Fruit fly (Drosophila melanogaster) whole organism: ENCODE measurements around the gene CG16890.

Source experiments
- CG8478 ChIP-seq: fragments of >200 bp; optimal IDR thresholded peaks from 2 replicates; lab custom pipeline; 2018; ENCODE audit warnings: inconsistent platforms
- Dll ChIP-seq: fragments of >200 bp; optimal IDR thresholded peaks from 2 replicates; lab custom pipeline; 2017
- EcR ChIP-seq, 2 experiments: fragments of >200 bp; optimal IDR thresholded peaks; 2 replicates each; lab custom pipeline; 2017; ENCODE audit warnings: missing biosample characterization in 2 of 2, missing genetic modification characterization in 2 of 2, missing genetic modification reagents in 2 of 2
- pan ChIP-seq: fragments of >200 bp; optimal IDR thresholded peaks from 2 replicates; lab custom pipeline; 2017
- psq ChIP-seq: fragments of >200 bp; optimal IDR thresholded peaks from 2 replicates; lab custom pipeline; 2017
- usp ChIP-seq: fragments of >200 bp; optimal IDR thresholded peaks from 2 replicates; lab custom pipeline; 2017; ENCODE audit warnings: missing biosample characterization, missing genetic modification characterization, mixed read lengths

CG16890 gene

DNA sequence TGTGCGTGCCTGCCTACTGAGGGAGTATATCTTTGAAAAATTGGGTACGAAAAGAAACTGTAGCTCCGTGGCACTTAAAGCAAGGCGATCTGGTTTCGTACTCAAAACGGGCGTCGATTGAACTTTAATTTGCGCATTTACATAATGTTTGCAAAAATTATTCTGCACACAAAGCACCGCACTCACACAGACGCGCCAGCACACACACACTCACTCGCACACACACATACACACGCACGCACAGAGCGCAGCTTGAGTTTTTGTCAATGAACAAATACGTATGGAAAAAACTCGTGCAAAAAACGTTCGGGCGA is 4.4 kb downstream of the CG16890 start:
- TF ChIP-seq psq (lab: Kevin White, UChicago) (no peak), CG8478 (lab: Kevin White, UChicago) (no peak), Dll (lab: Kevin White, UChicago) (no peak), usp (no peak), EcR (GFP tag; optimal IDR thresholded peaks at IDR 0.05; lab: Kevin White, UChicago) (no peak), pan (lab: Kevin White, UChicago) (no peak)

dm6 chr2L:13779162-13779561 is 5.0 kb downstream of the CG16890 start:
- TF ChIP-seq usp = no peak

- TF ChIP-seq Dll (lab: Kevin White, UChicago) (no peak), CG8478 (lab: Kevin White, UChicago) (no peak), EcR (GFP tag; optimal IDR thresholded peaks at IDR 0.05; lab: Kevin White, UChicago) (no peak), psq (lab: Kevin White, UChicago) (no peak), usp (no peak), pan (lab: Kevin White, UChicago) (no peak)
These were observed 5.5 kb downstream of the CG16890 start for dm6 chr2L:13778648-13779047.

DNA sequence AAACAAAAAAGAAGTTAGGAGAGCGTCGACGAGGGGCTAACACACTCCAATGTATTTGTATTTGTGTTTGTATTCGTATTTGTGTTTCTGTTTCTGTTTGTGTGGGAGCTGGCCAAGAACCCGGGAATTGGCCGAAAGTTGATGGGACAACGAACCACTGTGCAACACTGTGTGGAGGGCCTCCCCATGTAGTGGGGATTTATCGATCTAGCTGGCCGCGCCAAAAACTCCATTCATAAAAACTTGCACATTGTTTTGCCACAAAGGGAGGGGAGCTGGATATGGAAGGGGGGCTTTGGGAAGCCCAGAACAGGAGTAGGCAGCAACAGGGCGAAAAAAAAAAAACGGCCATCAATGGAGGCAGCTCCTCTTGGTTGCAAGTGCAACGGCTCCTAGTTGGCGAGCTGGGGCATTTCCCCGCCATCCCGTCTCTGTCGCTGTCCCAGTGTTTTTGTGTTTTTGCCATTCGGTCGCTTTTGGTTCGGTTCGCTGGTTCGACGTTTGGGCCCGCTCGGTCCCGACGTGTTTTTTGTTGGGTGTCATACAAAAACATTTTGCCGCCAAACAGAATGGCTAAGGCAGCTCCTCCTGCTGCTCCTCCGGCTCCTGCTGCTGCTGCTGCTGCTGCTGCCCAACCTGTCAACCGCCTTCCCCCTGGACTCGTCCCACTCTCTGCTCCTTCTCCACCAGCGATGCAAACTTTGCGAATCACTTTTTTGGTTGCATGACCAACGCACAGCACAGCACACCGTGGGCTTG is 7.0 kb downstream of the CG16890 start:
- no peak for TF ChIP-seq Dll (lab: Kevin White, UChicago)
- TF ChIP-seq psq (lab: Kevin White, UChicago) = no peak
- TF ChIP-seq pan (lab: Kevin White, UChicago) = no peak
- no peak for TF ChIP-seq CG8478 (lab: Kevin White, UChicago)
- TF ChIP-seq usp = no peak
- no peak for TF ChIP-seq EcR (GFP tag; optimal IDR thresholded peaks at IDR 0.05; lab: Kevin White, UChicago)

DNA sequence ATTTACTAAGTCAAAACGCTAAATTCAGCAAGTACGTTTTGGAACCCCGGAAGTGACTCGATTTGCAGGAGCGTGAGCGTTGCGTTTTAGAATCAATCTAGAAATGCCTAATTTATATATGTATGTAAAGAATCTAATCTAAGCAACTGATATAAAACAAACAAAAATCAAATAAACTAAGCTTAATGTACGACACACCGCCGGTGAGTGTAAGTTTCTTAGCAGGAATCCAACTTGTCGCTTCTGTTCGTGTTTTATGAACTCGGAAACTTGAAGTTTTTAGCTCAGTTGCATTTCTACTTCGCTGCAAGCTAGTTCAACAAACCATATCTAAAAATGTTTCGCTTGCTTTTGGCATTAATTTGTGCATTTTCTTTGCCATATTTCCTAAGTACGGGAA is 10.4 kb downstream of the CG16890 start, which contains the start of gene CG43376:
TSS of gene CG43376 (plus strand) at position 301 of the 400 bp plus-strand sequence.
- TF ChIP-seq usp (no peak), EcR (GFP tag; optimal IDR thresholded peaks at IDR 0.05; lab: Kevin White, UChicago) (no peak), pan (lab: Kevin White, UChicago) (no peak), psq (lab: Kevin White, UChicago) (no peak), CG8478 (lab: Kevin White, UChicago) (no peak), Dll (lab: Kevin White, UChicago) (no peak)

dm6 chr2L:13770884-13771283 is 13.3 kb downstream of the CG16890 start:
- TF ChIP-seq pan (lab: Kevin White, UChicago) (no peak), usp (no peak), EcR (GFP tag; optimal IDR thresholded peaks at IDR 0.05; lab: Kevin White, UChicago) (no peak), psq (lab: Kevin White, UChicago) (no peak), CG8478 (lab: Kevin White, UChicago) (no peak)

DNA sequence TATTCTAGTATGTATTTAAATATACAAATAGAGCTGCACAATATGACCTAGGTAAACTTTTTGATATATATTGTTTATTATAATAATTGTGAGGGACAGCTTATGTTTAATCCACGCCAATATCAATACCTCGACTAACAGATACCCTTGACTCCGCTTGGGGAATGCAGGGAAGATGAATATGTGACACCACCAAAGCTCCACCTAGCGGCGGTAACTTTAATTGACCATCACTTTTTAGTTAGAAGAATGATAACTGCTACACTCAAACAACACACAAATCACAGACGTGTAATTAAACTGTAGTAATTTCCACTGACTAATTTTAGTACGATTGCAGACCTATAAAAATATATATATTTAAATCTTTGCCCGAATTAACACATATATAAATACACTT is 21.0 kb downstream of the CG16890 start:
- TF ChIP-seq pan (lab: Kevin White, UChicago) (no peak), psq (lab: Kevin White, UChicago) (no peak), Dll (lab: Kevin White, UChicago) (no peak), EcR (GFP tag; optimal IDR thresholded peaks at IDR 0.05; lab: Kevin White, UChicago) (no peak), CG8478 (lab: Kevin White, UChicago) (no peak), usp (no peak)

dm6 chr2L:13746652-13747051 is 37.5 kb downstream of the CG16890 start, which contains the start of gene TM9SF4:
TSS of gene TM9SF4 (plus strand) at chr2L:13746952.
- no peak for TF ChIP-seq EcR (GFP tag; optimal IDR thresholded peaks at IDR 0.05; lab: Kevin White, UChicago)
- no peak for TF ChIP-seq pan (lab: Kevin White, UChicago)
- no peak for TF ChIP-seq CG8478 (lab: Kevin White, UChicago)
- no peak for TF ChIP-seq psq (lab: Kevin White, UChicago)
- TF ChIP-seq Dll (lab: Kevin White, UChicago) = no peak

dm6 chr2L:13735838-13736237 is 48.3 kb downstream of the CG16890 start, which contains the start of gene nur:
TSS of gene nur (plus strand) at chr2L:13736138.
- no peak for TF ChIP-seq CG8478 (lab: Kevin White, UChicago)
- TF ChIP-seq EcR (GFP tag; optimal IDR thresholded peaks at IDR 0.05; lab: Kevin White, UChicago) = no peak

DNA sequence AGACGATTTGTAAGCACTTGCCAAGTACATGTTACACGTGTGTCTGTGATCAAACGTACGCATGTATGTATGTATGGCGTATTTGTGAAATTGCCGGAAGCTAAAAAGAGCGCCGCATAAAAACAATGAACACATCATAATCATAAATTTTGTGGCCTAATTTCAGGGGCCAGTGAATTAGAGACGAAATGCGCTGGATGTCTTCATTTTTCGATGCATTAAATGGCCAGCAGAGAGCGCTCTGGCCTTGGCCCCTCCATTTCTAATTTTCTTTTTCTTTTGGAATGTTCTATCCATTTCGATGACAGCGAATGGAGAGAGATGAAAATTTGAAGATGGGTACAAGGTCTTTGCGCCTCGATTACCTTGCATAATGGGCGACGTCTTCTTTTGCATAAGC is 51.9 kb downstream of the CG16890 start:
- TF ChIP-seq pan (lab: Kevin White, UChicago) = no peak
